Worm (Caenorhabditis elegans) whole organism, early embryonic: ENCODE measurements around the gene ant-1.1.

ENCODE experiments used
- F13C5.2 ChIP-seq: sonication (generic microtip); optimal IDR thresholded peaks from 2 replicates; lab custom pipeline; 2017; ENCODE audit warnings: mild to moderate bottlenecking, missing genetic modification characterization, inconsistent platforms, missing compliant biosample characterization
- aly-1 ChIP-seq: sonication (generic microtip); optimal IDR thresholded peaks from 2 replicates; lab custom pipeline; 2016; ENCODE audit warnings: missing genetic modification characterization, missing compliant biosample characterization
- ama-1 ChIP-seq: fragments of 150-350 bp; optimal IDR thresholded peaks from 2 replicates; lab custom pipeline; 2014
- ceh-13 ChIP-seq: fragments of 200-800 bp; sonication (Bioruptor generic); optimal IDR thresholded peaks from 2 replicates; lab custom pipeline; 2018; ENCODE audit warnings: mild to moderate bottlenecking, missing genetic modification characterization, missing compliant biosample characterization
- ceh-36 ChIP-seq: sonication (generic microtip); optimal IDR thresholded peaks from 2 replicates; lab custom pipeline; 2016; ENCODE audit warnings: missing genetic modification characterization, inconsistent platforms, missing compliant biosample characterization
- ets-7 ChIP-seq: sonication (generic microtip); optimal IDR thresholded peaks from 2 replicates; lab custom pipeline; 2016; ENCODE audit warnings: missing genotype, missing genetic modification characterization, missing compliant biosample characterization
- flt-1 ChIP-seq: fragments of 200-800 bp; sonication (Bioruptor generic); IDR thresholded peaks from 2 replicates; pipeline ENCODE4 v1.3.6; 2022; ENCODE audit warnings: missing genetic modification characterization, missing compliant biosample characterization
- hmg-4 ChIP-seq: fragments of 200-800 bp; sonication (Bioruptor generic); optimal IDR thresholded peaks from 2 replicates; lab custom pipeline; 2018; ENCODE audit warnings: mild to moderate bottlenecking, missing genetic modification characterization, missing compliant biosample characterization
- pes-1 ChIP-seq: fragments of 200-800 bp; sonication (Bioruptor generic); IDR thresholded peaks from 2 replicates; pipeline ENCODE4 v1.3.6; 2022; ENCODE audit warnings: missing genetic modification reagents, missing genetic modification characterization, missing compliant biosample characterization
- sea-1 ChIP-seq: fragments of 200-800 bp; sonication (Bioruptor generic); conservative IDR thresholded peaks from 2 replicates; pipeline ENCODE4 v1.3.6; 2022; ENCODE audit warnings: missing genetic modification characterization, missing compliant biosample characterization
- tbx-11 ChIP-seq: fragments of 200-800 bp; sonication (Bioruptor generic); IDR thresholded peaks from 2 replicates; pipeline ENCODE4 v1.3.6; 2022; ENCODE audit warnings: missing genetic modification characterization, missing compliant biosample characterization
- tra-4 ChIP-seq: sonication (generic microtip); optimal IDR thresholded peaks from 2 replicates; lab custom pipeline; 2017; ENCODE audit warnings: missing genetic modification characterization, missing compliant biosample characterization

DNA sequence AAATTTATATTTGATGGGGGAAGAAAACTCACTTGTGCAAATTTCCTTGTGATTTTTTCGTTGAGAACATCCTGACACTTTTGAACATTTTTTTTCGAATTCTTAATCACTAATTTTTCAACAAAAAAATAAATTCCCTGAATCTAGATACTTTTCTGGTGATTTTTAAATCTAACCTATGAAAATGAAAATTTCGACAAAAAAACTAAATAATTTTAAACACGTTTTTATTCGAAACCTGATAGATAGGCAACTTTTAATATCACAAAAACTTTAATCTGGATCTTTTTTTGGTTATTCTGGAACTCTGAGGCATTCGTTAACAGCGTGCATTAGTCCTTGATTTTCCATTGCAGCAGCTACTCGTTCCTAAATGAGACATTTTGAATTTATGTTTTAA lies 26.1 kb upstream of the ant-1.1 start, which contains the start of gene F45G2.9:
- TF ChIP-seq ama-1 (lab: Kevin White, UChicago): no peak
- TF ChIP-seq flt-1: no peak
- TF ChIP-seq sea-1 (GFP tag; lab: Robert Waterston, UW): no peak
- no peak for TF ChIP-seq ceh-13
- no peak for TF ChIP-seq ets-7 (tag; lab: Kevin White, UChicago)
- no peak for TF ChIP-seq aly-1 (tag; lab: Kevin White, UChicago)
- no peak for TF ChIP-seq tra-4 (tag; lab: Kevin White, UChicago)
- no peak for TF ChIP-seq hmg-4
- TF ChIP-seq ceh-36 (tag; lab: Kevin White, UChicago): no peak
- no peak for TF ChIP-seq pes-1 (GFP tag; lab: Robert Waterston, UW)
- TF ChIP-seq F13C5.2 (tag; lab: Kevin White, UChicago): no peak
- no peak for TF ChIP-seq tbx-11 (GFP tag; lab: Robert Waterston, UW)
